Fruit fly (Drosophila melanogaster) whole organism, pupa: Measurements from ENCODE around the gene CG1271.
A peak's percentile ranks its signal among the peaks of the same experiment; 100 is the strongest.

ENCODE experiments used
- CG10348 ChIP-seq: fragments of 200-800 bp; sonication (Bioruptor generic); IDR thresholded peaks from 2 replicates; pipeline ENCODE4 v1.3.6; 2022; ENCODE audit warnings: missing biosample characterization, missing genetic modification characterization
- CG12605 ChIP-seq: fragments of 200-800 bp; sonication (Bioruptor generic); IDR thresholded peaks from 2 replicates; pipeline ENCODE4 v1.3.6; 2022; ENCODE audit warnings: missing biosample characterization, missing genetic modification characterization
- CG13204 ChIP-seq: fragments of 200-800 bp; sonication (Bioruptor generic); optimal IDR thresholded peaks from 2 replicates; lab custom pipeline; 2018; ENCODE audit warnings: missing biosample characterization, mild to moderate bottlenecking, missing genetic modification characterization, moderate library complexity
- CG14655 ChIP-seq: fragments of 200-800 bp; sonication (Bioruptor generic); optimal IDR thresholded peaks from 3 replicates; lab custom pipeline; 2017; ENCODE audit warnings: mild to moderate bottlenecking, missing biosample characterization, missing genetic modification reagents, missing genetic modification characterization
- CG15710 ChIP-seq: fragments of 200-800 bp; sonication (Bioruptor generic); optimal IDR thresholded peaks from 2 replicates; lab custom pipeline; 2018; ENCODE audit warnings: missing biosample characterization, mild to moderate bottlenecking, missing genetic modification characterization, moderate library complexity
- CG17806 ChIP-seq: fragments of 200-800 bp; sonication (Bioruptor generic); optimal IDR thresholded peaks from 2 replicates; lab custom pipeline; 2018; ENCODE audit warnings: missing biosample characterization, mild to moderate bottlenecking, missing genetic modification characterization, moderate library complexity
- CG32121 ChIP-seq: fragments of 200-800 bp; sonication (Bioruptor generic); IDR thresholded peaks from 2 replicates; pipeline ENCODE4 v1.3.6; 2022; ENCODE audit warnings: missing biosample characterization, missing genetic modification characterization
- CG34367 ChIP-seq: fragments of 200-800 bp; sonication (Bioruptor generic); optimal IDR thresholded peaks from 2 replicates; lab custom pipeline; 2018; ENCODE audit warnings: missing biosample characterization, mild to moderate bottlenecking, missing genetic modification characterization
- CG4496 ChIP-seq: fragments of 200-800 bp; sonication (Bioruptor generic); IDR thresholded peaks from 3 replicates; pipeline ENCODE4 v1.3.6; 2022; ENCODE audit warnings: missing biosample characterization, missing genetic modification characterization
- CG8159 ChIP-seq: fragments of 200-800 bp; sonication (Bioruptor generic); optimal IDR thresholded peaks from 3 replicates; lab custom pipeline; 2018; ENCODE audit warnings: missing biosample characterization, mild to moderate bottlenecking, missing genetic modification characterization, moderate library complexity
- CG8301 ChIP-seq: fragments of 200-800 bp; sonication (Bioruptor generic); optimal IDR thresholded peaks from 2 replicates; lab custom pipeline; 2018; ENCODE audit warnings: missing biosample characterization, mild to moderate bottlenecking, missing genetic modification characterization
- CG9948 ChIP-seq: fragments of 200-800 bp; sonication (Bioruptor generic); optimal IDR thresholded peaks from 2 replicates; lab custom pipeline; 2018; ENCODE audit warnings: missing biosample characterization, mild to moderate bottlenecking, missing genetic modification characterization, moderate library complexity
- D1 ChIP-seq: fragments of 200-800 bp; sonication (Bioruptor generic); optimal IDR thresholded peaks from 2 replicates; lab custom pipeline; 2018; ENCODE audit warnings: missing biosample characterization, mild to moderate bottlenecking, missing genetic modification characterization, moderate library complexity
- EcR ChIP-seq: fragments of 200-800 bp; sonication (Bioruptor generic); optimal IDR thresholded peaks from 3 replicates; lab custom pipeline; 2019; ENCODE audit warnings: missing biosample characterization, missing genetic modification characterization, mild to moderate bottlenecking, moderate library complexity, missing genetic modification reagents
- Ets98B ChIP-seq: fragments of 200-800 bp; sonication (Bioruptor generic); IDR thresholded peaks from 2 replicates; pipeline ENCODE4 v1.3.6; 2022; ENCODE audit warnings: missing biosample characterization, missing genetic modification characterization
- Pif1A ChIP-seq: fragments of 200-800 bp; sonication (Bioruptor generic); optimal IDR thresholded peaks from 3 replicates; lab custom pipeline; 2016; ENCODE audit warnings: missing biosample characterization, missing genetic modification characterization
- Pif1B ChIP-seq: fragments of 200-800 bp; sonication (Bioruptor generic); optimal IDR thresholded peaks from 3 replicates; lab custom pipeline; 2016; ENCODE audit warnings: missing biosample characterization, missing genetic modification characterization
- Snoo ChIP-seq: fragments of 200-800 bp; sonication (Bioruptor generic); optimal IDR thresholded peaks from 3 replicates; lab custom pipeline; 2017; ENCODE audit warnings: missing biosample characterization, mild to moderate bottlenecking, missing genetic modification characterization, inconsistent platforms
- fd96Ca ChIP-seq: fragments of 200-800 bp; sonication (Bioruptor generic); IDR thresholded peaks from 3 replicates; pipeline ENCODE4 v1.3.6; 2022; ENCODE audit warnings: missing biosample characterization, missing genetic modification characterization
- gl ChIP-seq: fragments of 200-800 bp; sonication (Bioruptor generic); optimal IDR thresholded peaks from 2 replicates; lab custom pipeline; 2018; ENCODE audit warnings: missing biosample characterization, mild to moderate bottlenecking, missing genetic modification characterization
- rn ChIP-seq: fragments of 200-800 bp; sonication (Bioruptor generic); IDR thresholded peaks from 2 replicates; pipeline ENCODE4 v1.3.6; 2022; ENCODE audit warnings: missing biosample characterization, missing genetic modification characterization

Gene CG1271

dm6 chr3L:3071675-3072583, 19.6 kb downstream of the CG1271 start:
- TF ChIP-seq CG13204 (GFP tag; lab: Kevin White, UChicago) (peak; percentile 19), D1 (tag; lab: Kevin White, UChicago) (peak; percentile 61), gl (tag; lab: Kevin White, UChicago) (no peak), Pif1A (GFP tag; lab: Kevin White, UChicago) (peak; percentile 48), CG8301 (peak; percentile 14), Snoo (tag; lab: Kevin White, UChicago) (no peak), CG15710 (tag; lab: Kevin White, UChicago) (peak; percentile 19), CG4496 (GFP tag; lab: Robert Waterston, UW) (no peak), CG34367 (tag; lab: Kevin White, UChicago) (peak; percentile 16), CG17806 (tag; lab: Kevin White, UChicago) (peak; percentile 58), EcR (GFP tag; lab: Kevin White, UChicago) (no peak), fd96Ca (GFP tag; lab: Robert Waterston, UW) (no peak; the same call in 2 of the 3 replicates), CG10348 (GFP tag; lab: Robert Waterston, UW) (no peak), rn (GFP tag; lab: Robert Waterston, UW) (no peak), CG8159 (tag; lab: Kevin White, UChicago) (peak; percentile 51), CG14655 (GFP tag; lab: Kevin White, UChicago) (peak; percentile 48), Ets98B (no peak; the same call in 1 of the 2 replicates), CG12605 (GFP tag; lab: Robert Waterston, UW) (0 out of 2 replicates have a peak, but pooled peaks have one; percentile 27), Pif1B (GFP tag; lab: Kevin White, UChicago) (peak; percentile 25), CG9948 (tag; lab: Kevin White, UChicago) (peak; percentile 69), CG32121 (GFP tag; lab: Robert Waterston, UW) (no peak)

dm6 chr3L:3073460-3073859, 21.1 kb downstream of the CG1271 start:
- no peak for TF ChIP-seq CG13204 (GFP tag; lab: Kevin White, UChicago)
- TF ChIP-seq CG15710 (tag; lab: Kevin White, UChicago): peak; percentile 59
- TF ChIP-seq CG32121 (GFP tag; lab: Robert Waterston, UW): no peak
- peak; percentile 39 for TF ChIP-seq Pif1A (GFP tag; lab: Kevin White, UChicago)
- peak; percentile 4 for TF ChIP-seq Snoo (tag; lab: Kevin White, UChicago)
- TF ChIP-seq gl (tag; lab: Kevin White, UChicago): no peak
- TF ChIP-seq Ets98B: no peak
- no peak for TF ChIP-seq CG12605 (GFP tag; lab: Robert Waterston, UW)
- TF ChIP-seq rn (GFP tag; lab: Robert Waterston, UW): no peak
- TF ChIP-seq CG34367 (tag; lab: Kevin White, UChicago): no peak
- peak; percentile 53 for TF ChIP-seq CG17806 (tag; lab: Kevin White, UChicago)
- peak; percentile 6 for TF ChIP-seq Pif1B (GFP tag; lab: Kevin White, UChicago)
- no peak for TF ChIP-seq CG10348 (GFP tag; lab: Robert Waterston, UW)
- TF ChIP-seq CG8301: peak; percentile 47
- TF ChIP-seq CG4496 (GFP tag; lab: Robert Waterston, UW): no peak
- TF ChIP-seq CG9948 (tag; lab: Kevin White, UChicago): peak; percentile 55
- TF ChIP-seq fd96Ca (GFP tag; lab: Robert Waterston, UW): no peak
- peak; percentile 68 for TF ChIP-seq CG8159 (tag; lab: Kevin White, UChicago)
- peak; percentile 50 for TF ChIP-seq CG14655 (GFP tag; lab: Kevin White, UChicago)
- TF ChIP-seq EcR (GFP tag; lab: Kevin White, UChicago): peak; percentile 37
- TF ChIP-seq D1 (tag; lab: Kevin White, UChicago): no peak
- TF ChIP-seq, all 21 proteins: peak for 10

dm6 chr3L:3074380-3074779, 22.1 kb downstream of the CG1271 start:
- TF ChIP-seq fd96Ca (GFP tag; lab: Robert Waterston, UW) (no peak), CG14655 (GFP tag; lab: Kevin White, UChicago) (peak; percentile 78), EcR (GFP tag; lab: Kevin White, UChicago) (no peak), CG8159 (tag; lab: Kevin White, UChicago) (peak; percentile 62), Snoo (tag; lab: Kevin White, UChicago) (peak; percentile 51), CG4496 (GFP tag; lab: Robert Waterston, UW) (no peak), CG13204 (GFP tag; lab: Kevin White, UChicago) (no peak), CG9948 (tag; lab: Kevin White, UChicago) (peak; percentile 65), CG15710 (tag; lab: Kevin White, UChicago) (peak; percentile 29), CG17806 (tag; lab: Kevin White, UChicago) (peak; percentile 50), Pif1B (GFP tag; lab: Kevin White, UChicago) (peak; percentile 51), Pif1A (GFP tag; lab: Kevin White, UChicago) (peak; percentile 43), CG8301 (peak; percentile 58)
- TF ChIP-seq, all 21 proteins: peak for 9

- TF ChIP-seq CG32121 (GFP tag; lab: Robert Waterston, UW) (no peak), EcR (GFP tag; lab: Kevin White, UChicago) (peak; percentile 84)
Observed at dm6 chr3L:3074805-3075204, 22.5 kb downstream of the CG1271 start.

dm6 chr3L:3076954-3077353, 24.6 kb downstream of the CG1271 start:
- TF ChIP-seq D1 (tag; lab: Kevin White, UChicago) (no peak), gl (tag; lab: Kevin White, UChicago) (no peak), Snoo (tag; lab: Kevin White, UChicago) (no peak), CG13204 (GFP tag; lab: Kevin White, UChicago) (no peak), CG17806 (tag; lab: Kevin White, UChicago) (no peak)
